Worm (Caenorhabditis elegans): Measurements from ENCODE around the gene kgb-2.

ce11 chrIV:3578667-3579066 lies 27.9 kb upstream of the kgb-2 start:
- TF ChIP-seq med-1 (GFP tag; optimal IDR thresholded peaks at IDR 0.05; ENCODE audit: insufficient read depth) = no peak
- no peak for TF ChIP-seq T22C8.4 (GFP tag; IDR thresholded peaks at IDR 0.05)
- no peak for TF ChIP-seq flt-1 (GFP tag; IDR thresholded peaks at IDR 0.05)
- TF ChIP-seq cog-1 (tag; optimal IDR thresholded peaks at IDR 0.05) = no peak
